Fruit fly (Drosophila melanogaster): ENCODE measurements around the gene Ada2b.

- no peak for TF ChIP-seq CG8478 (optimal IDR thresholded peaks at IDR 0.05)
- no peak for TF ChIP-seq CTCF (optimal IDR thresholded peaks at IDR 0.05)
These were observed 35.6 kb downstream of the Ada2b start, which contains the start of gene CheA84a for dm6 chr3R:8204730-8205129.
